Worm (Caenorhabditis elegans) whole organism, young adult: ENCODE data around the gene frl-1.

Experiments used
- C06A6.2 ChIP-seq: fragments of 200-800 bp; sonication (Bioruptor generic); conservative IDR thresholded peaks from 2 replicates; pipeline ENCODE4 v1.3.6; 2022; ENCODE audit warnings: missing genetic modification characterization, missing compliant biosample characterization
- F10E7.11 ChIP-seq: sonication (generic microtip); optimal IDR thresholded peaks from 2 replicates; lab custom pipeline; 2017; ENCODE audit warnings: mild to moderate bottlenecking, missing genetic modification characterization, moderate library complexity, missing compliant biosample characterization
- F22D6.2 ChIP-seq: sonication (generic microtip); optimal IDR thresholded peaks from 2 replicates; lab custom pipeline; 2016; ENCODE audit warnings: mild to moderate bottlenecking, missing genetic modification characterization, missing compliant biosample characterization
- F23B12.7 ChIP-seq: sonication (generic microtip); optimal IDR thresholded peaks from 2 replicates; lab custom pipeline; 2017; ENCODE audit warnings: missing genetic modification characterization, mild to moderate bottlenecking, missing compliant biosample characterization, antibody characterized with exemption, moderate library complexity; ENCODE audit not compliant: insufficient read depth
- F33H1.4 ChIP-seq: fragments of 200-800 bp; sonication (Bioruptor generic); IDR thresholded peaks from 2 replicates; pipeline ENCODE4 v1.3.6; 2022; ENCODE audit warnings: missing genetic modification reagents, missing genetic modification characterization, missing compliant biosample characterization
- F37B4.10 ChIP-seq: fragments of 200-800 bp; sonication (Bioruptor generic); IDR thresholded peaks from 2 replicates; pipeline ENCODE4 v1.3.6; 2022; ENCODE audit warnings: missing genetic modification characterization, missing compliant biosample characterization
- F57C9.4 ChIP-seq: sonication (generic microtip); optimal IDR thresholded peaks from 2 replicates; lab custom pipeline; 2017; ENCODE audit warnings: mild to moderate bottlenecking, missing genetic modification characterization, missing compliant biosample characterization
- Y53F4B.3 ChIP-seq: fragments of 200-800 bp; sonication (Bioruptor generic); IDR thresholded peaks from 2 replicates; pipeline ENCODE4 v1.3.6; 2022; ENCODE audit warnings: missing genetic modification reagents, missing genetic modification characterization, missing compliant biosample characterization
- Y53G8AR.9 ChIP-seq: fragments of 200-800 bp; sonication (Bioruptor generic); conservative IDR thresholded peaks from 2 replicates; pipeline ENCODE4 v1.3.6; 2022; ENCODE audit warnings: missing genetic modification reagents, missing genetic modification characterization, missing compliant biosample characterization
- Y67H2A.10 ChIP-seq: fragments of 200-800 bp; sonication (Bioruptor generic); conservative IDR thresholded peaks from 2 replicates; pipeline ENCODE4 v1.3.6; 2022; ENCODE audit warnings: missing genetic modification reagents, missing genetic modification characterization, missing compliant biosample characterization
- Y79H2A.3 ChIP-seq: fragments of 200-800 bp; sonication (Bioruptor generic); conservative IDR thresholded peaks from 2 replicates; pipeline ENCODE4 v1.3.6; 2022; ENCODE audit warnings: missing genetic modification reagents, missing genetic modification characterization, missing compliant biosample characterization
- akir-1 ChIP-seq: fragments of 200-800 bp; sonication (Bioruptor generic); optimal IDR thresholded peaks from 2 replicates; lab custom pipeline; 2018; ENCODE audit warnings: mild to moderate bottlenecking, missing genetic modification characterization, moderate library complexity, missing compliant biosample characterization
- attf-3 ChIP-seq: fragments of 200-800 bp; sonication (Bioruptor generic); conservative IDR thresholded peaks from 2 replicates; pipeline ENCODE4 v1.3.6; 2022; ENCODE audit warnings: missing genetic modification reagents, missing genetic modification characterization, missing compliant biosample characterization
- attf-6 ChIP-seq: fragments of 200-800 bp; sonication (Bioruptor generic); IDR thresholded peaks from 2 replicates; pipeline ENCODE4 v1.3.6; 2022; ENCODE audit warnings: missing genetic modification reagents, missing genetic modification characterization, missing compliant biosample characterization
- cebp-1 ChIP-seq, 2 experiments: fragments of 200-800 bp in 1 of 2; sonication (Bioruptor generic) in 1 of 2; sonication (generic microtip) in 1 of 2; IDR thresholded peaks in 1 of 2; optimal IDR thresholded peaks in 1 of 2; 2 replicates each; pipeline versions ENCODE4 v1.3.6 to Lab custom; 2017 to 2022; ENCODE audit warnings: missing compliant biosample characterization in 2 of 2, missing genetic modification characterization in 2 of 2, mild to moderate bottlenecking in 1 of 2, missing genetic modification reagents in 1 of 2, moderate library complexity in 1 of 2
- cebp-2 ChIP-seq: fragments of 200-800 bp; sonication (Bioruptor generic); IDR thresholded peaks from 2 replicates; pipeline ENCODE4 v1.3.6; 2022; ENCODE audit warnings: missing genetic modification characterization, missing compliant biosample characterization
- ceh-100 ChIP-seq: fragments of 200-800 bp; sonication (Bioruptor generic); IDR thresholded peaks from 2 replicates; pipeline ENCODE4 v1.3.6; 2022; ENCODE audit warnings: missing genetic modification reagents, missing genetic modification characterization, missing compliant biosample characterization
- ceh-40 ChIP-seq: fragments of 200-800 bp; sonication (Bioruptor generic); IDR thresholded peaks from 2 replicates; pipeline ENCODE4 v1.3.6; 2022; ENCODE audit warnings: missing genetic modification characterization, missing compliant biosample characterization
- ceh-58 ChIP-seq: fragments of 200-800 bp; sonication (Bioruptor generic); IDR thresholded peaks from 2 replicates; pipeline ENCODE4 v1.3.6; 2022; ENCODE audit warnings: missing genetic modification characterization, missing compliant biosample characterization
- ceh-91 ChIP-seq: fragments of 200-800 bp; sonication (Bioruptor generic); IDR thresholded peaks from 2 replicates; pipeline ENCODE4 v1.3.6; 2022; ENCODE audit warnings: missing genetic modification reagents, missing genetic modification characterization, missing compliant biosample characterization
- dpl-1 ChIP-seq: fragments of 150-350 bp; optimal IDR thresholded peaks from 2 replicates; lab custom pipeline; 2014; ENCODE audit warnings: missing biosample characterization, missing genetic modification reagents, missing genetic modification characterization
- ekl-4 ChIP-seq: fragments of 200-800 bp; sonication (Bioruptor generic); IDR thresholded peaks from 2 replicates; pipeline ENCODE4 v1.3.6; 2022; ENCODE audit warnings: missing genetic modification reagents, missing genetic modification characterization, missing compliant biosample characterization
- him-1 ChIP-seq: sonication (generic microtip); optimal IDR thresholded peaks from 2 replicates; lab custom pipeline; 2016; ENCODE audit warnings: missing genotype, missing genetic modification reagents, missing genetic modification characterization, missing compliant biosample characterization
- hlh-12 ChIP-seq: sonication (generic microtip); optimal IDR thresholded peaks from 2 replicates; lab custom pipeline; 2016; ENCODE audit warnings: missing genetic modification characterization, missing compliant biosample characterization
- hlh-26 ChIP-seq: fragments of 200-800 bp; sonication (Bioruptor generic); conservative IDR thresholded peaks from 2 replicates; pipeline ENCODE4 v1.3.6; 2022; ENCODE audit warnings: missing genetic modification reagents, missing genetic modification characterization, missing compliant biosample characterization
- hmg-20 ChIP-seq: fragments of 200-800 bp; sonication (Bioruptor generic); IDR thresholded peaks from 2 replicates; pipeline ENCODE4 v1.3.6; 2022; ENCODE audit warnings: missing genetic modification reagents, missing genetic modification characterization, missing compliant biosample characterization
- hsf-1 ChIP-seq: fragments of 200-800 bp; sonication (Bioruptor generic); IDR thresholded peaks from 2 replicates; pipeline ENCODE4 v1.3.6; 2022; ENCODE audit warnings: missing genetic modification reagents, missing genetic modification characterization, missing compliant biosample characterization
- let-526 ChIP-seq: fragments of 200-800 bp; sonication (Bioruptor generic); IDR thresholded peaks from 2 replicates; pipeline ENCODE4 v1.3.6; 2022; ENCODE audit warnings: missing genetic modification reagents, missing genetic modification characterization, missing compliant biosample characterization
- lin-26 ChIP-seq: fragments of 200-800 bp; sonication (Bioruptor generic); IDR thresholded peaks from 2 replicates; pipeline ENCODE4 v1.3.6; 2022; ENCODE audit warnings: missing genetic modification reagents, missing genetic modification characterization, missing compliant biosample characterization
- lin-35 ChIP-seq, 3 experiments: fragments of 150-350 bp in 2 of 3; sonication (generic microtip) in 1 of 3; optimal IDR thresholded peaks; 2 replicates each; lab custom pipeline; 2014 to 2018; ENCODE audit warnings: missing biosample characterization in 3 of 3, missing genetic modification characterization in 3 of 3, missing genetic modification reagents in 3 of 3
- lsl-1 ChIP-seq: fragments of 200-800 bp; sonication (Bioruptor generic); optimal IDR thresholded peaks from 2 replicates; lab custom pipeline; 2018; ENCODE audit warnings: mild to moderate bottlenecking, missing genetic modification characterization, moderate library complexity, missing compliant biosample characterization
- lsy-27 ChIP-seq: sonication (generic microtip); optimal IDR thresholded peaks from 2 replicates; lab custom pipeline; 2017; ENCODE audit warnings: missing genetic modification characterization, mild to moderate bottlenecking, missing compliant biosample characterization, antibody characterized with exemption, missing genotype, borderline replicate concordance; ENCODE audit not compliant: insufficient read depth
- madf-10 ChIP-seq: sonication (generic microtip); optimal IDR thresholded peaks from 2 replicates; lab custom pipeline; 2016; ENCODE audit warnings: mild to moderate bottlenecking, missing genetic modification characterization, missing compliant biosample characterization
- mcd-1 ChIP-seq: fragments of 200-800 bp; sonication (Bioruptor generic); IDR thresholded peaks from 2 replicates; pipeline ENCODE4 v1.3.6; 2022; ENCODE audit warnings: missing genetic modification reagents, missing genetic modification characterization, missing compliant biosample characterization
- nfya-1 ChIP-seq: sonication (generic microtip); optimal IDR thresholded peaks from 2 replicates; lab custom pipeline; 2017; ENCODE audit warnings: antibody characterized with exemption, missing compliant biosample characterization, missing genetic modification characterization, borderline replicate concordance; ENCODE audit not compliant: insufficient read depth
- nfyb-1 ChIP-seq: fragments of 200-800 bp; sonication (Bioruptor generic); IDR thresholded peaks from 2 replicates; pipeline ENCODE4 v1.3.6; 2022; ENCODE audit warnings: missing genetic modification reagents, missing genetic modification characterization, missing compliant biosample characterization
- nhr-179 ChIP-seq: sonication (generic microtip); optimal IDR thresholded peaks from 2 replicates; lab custom pipeline; 2016; ENCODE audit warnings: mild to moderate bottlenecking, missing genetic modification characterization, missing compliant biosample characterization
- nhr-27 ChIP-seq: fragments of 200-800 bp; sonication (Bioruptor generic); optimal IDR thresholded peaks from 2 replicates; lab custom pipeline; 2018; ENCODE audit warnings: mild to moderate bottlenecking, missing genetic modification characterization, moderate library complexity, missing compliant biosample characterization
- rec-8 ChIP-seq, 2 experiments: sonication (generic microtip); optimal IDR thresholded peaks; 2 replicates each; lab custom pipeline; 2016; ENCODE audit warnings: mild to moderate bottlenecking in 2 of 2, missing genetic modification characterization in 2 of 2, missing genetic modification reagents in 2 of 2, missing genotype in 2 of 2, missing biosample characterization in 1 of 2, missing compliant biosample characterization in 1 of 2, moderate library complexity in 1 of 2
- sdz-38 ChIP-seq: sonication (generic microtip); optimal IDR thresholded peaks from 2 replicates; lab custom pipeline; 2016; ENCODE audit warnings: missing genotype, missing genetic modification characterization, missing compliant biosample characterization
- snpc-1.1 ChIP-seq: sonication (generic microtip); optimal IDR thresholded peaks from 2 replicates; lab custom pipeline; 2017; ENCODE audit warnings: missing genetic modification characterization, mild to moderate bottlenecking, missing compliant biosample characterization, antibody characterized with exemption, moderate library complexity, missing genotype, missing genetic modification reagents; ENCODE audit not compliant: insufficient read depth
- snpc-3.4 ChIP-seq: sonication (generic microtip); optimal IDR thresholded peaks from 2 replicates; lab custom pipeline; 2017; ENCODE audit warnings: missing genetic modification characterization, mild to moderate bottlenecking, missing compliant biosample characterization, antibody characterized with exemption, moderate library complexity, missing genotype, missing genetic modification reagents
- tbp1 ChIP-seq: fragments of 200-800 bp; sonication (Bioruptor generic); optimal IDR thresholded peaks from 2 replicates; lab custom pipeline; 2018; ENCODE audit warnings: mild to moderate bottlenecking, missing genetic modification characterization, missing compliant biosample characterization
- tlf-1 ChIP-seq: fragments of 200-800 bp; sonication (Bioruptor generic); optimal IDR thresholded peaks from 2 replicates; lab custom pipeline; 2018; ENCODE audit warnings: mild to moderate bottlenecking, missing genetic modification characterization, missing compliant biosample characterization
- unc-130 ChIP-seq: sonication (generic microtip); optimal IDR thresholded peaks from 2 replicates; lab custom pipeline; 2016; ENCODE audit warnings: missing genetic modification reagents, missing genetic modification characterization, missing compliant biosample characterization
- unc-62 ChIP-seq: fragments of 150-350 bp; optimal IDR thresholded peaks from 2 replicates; lab custom pipeline; 2014; ENCODE audit warnings: missing biosample characterization, missing genetic modification reagents, missing genetic modification characterization
- zfh-2 ChIP-seq: fragments of 200-800 bp; sonication (Bioruptor generic); conservative IDR thresholded peaks from 2 replicates; pipeline ENCODE4 v1.3.6; 2022; ENCODE audit warnings: missing genetic modification reagents, missing genetic modification characterization, missing compliant biosample characterization

Gene frl-1

DNA sequence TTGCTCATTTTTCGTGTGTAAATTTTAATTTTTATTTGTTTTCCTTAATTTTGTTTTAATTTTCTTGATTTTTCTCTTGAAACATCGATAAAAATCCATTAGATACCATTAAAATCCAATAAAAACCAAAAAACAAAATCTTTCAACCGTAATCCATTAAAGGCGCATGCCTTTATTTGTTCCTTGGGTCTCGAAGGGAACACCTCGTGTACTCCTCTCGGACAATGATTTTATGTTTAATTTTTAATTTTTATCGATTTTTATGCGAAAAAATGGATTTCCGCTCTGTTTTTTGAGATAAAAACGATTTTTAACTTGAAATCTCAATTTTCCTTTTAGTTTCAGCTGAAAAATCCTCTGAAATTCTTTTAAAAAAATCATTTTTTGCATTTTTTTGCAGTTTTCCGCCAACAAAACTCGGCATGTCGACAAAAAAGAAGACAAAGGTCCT, 22.0 kb upstream of the frl-1 start, which contains the start of gene ppk-2:
Gene ppk-2 (plus strand): TSS at position 401 of the 451 bp plus-strand sequence.
- TF ChIP-seq cebp-2 (GFP tag; lab: Robert Waterston, UW) (no peak), let-526 (no peak), lsl-1 (GFP tag; lab: Kevin White, UChicago) (peak; percentile 65), dpl-1 (GFP tag; lab: Kevin White, UChicago) (peak; percentile 10), ceh-58 (no peak), hlh-12 (tag; lab: Kevin White, UChicago) (no peak), nfyb-1 (GFP tag; lab: Robert Waterston, UW) (no peak), F23B12.7 (tag; lab: Kevin White, UChicago) (no peak), hsf-1 (no peak), nfya-1 (no peak), madf-10 (tag; lab: Kevin White, UChicago) (no peak), Y79H2A.3 (no peak), Y53G8AR.9 (peak; percentile 30; the same call in 1 of the 2 replicates), tlf-1 (no peak), cebp-1 (GFP tag; IDR thresholded peaks at IDR 0.05; lab: Robert Waterston, UW) (no peak), cebp-1 (tag; optimal IDR thresholded peaks at IDR 0.05; lab: Kevin White, UChicago) (no peak), F33H1.4 (GFP tag; lab: Robert Waterston, UW) (peak; percentile 96), ekl-4 (GFP tag; lab: Robert Waterston, UW) (0 out of 2 replicates have a peak, but pooled peaks have one; percentile 14), F10E7.11 (tag; lab: Kevin White, UChicago) (no peak), nhr-179 (tag; lab: Kevin White, UChicago) (no peak), tbp1 (GFP tag; lab: Kevin White, UChicago) (peak; percentile 1), mcd-1 (peak; percentile 63; the same call in 1 of the 2 replicates), Y67H2A.10 (no peak), hmg-20 (GFP tag; lab: Robert Waterston, UW) (no peak), hlh-26 (GFP tag; lab: Robert Waterston, UW) (no peak), sdz-38 (tag; lab: Kevin White, UChicago) (no peak), snpc-1.1 (peak; percentile 16), zfh-2 (no peak), lin-26 (GFP tag; lab: Robert Waterston, UW) (no peak), Y53F4B.3 (no peak), attf-3 (no peak), F57C9.4 (tag; lab: Kevin White, UChicago) (no peak), rec-8 (tag; optimal IDR thresholded peaks at IDR 0.05; lab: Kevin White, UChicago) (no peak), ceh-40 (GFP tag; lab: Robert Waterston, UW) (no peak), attf-6 (no peak), nhr-27 (tag; lab: Kevin White, UChicago) (no peak), F37B4.10 (GFP tag; lab: Robert Waterston, UW) (no peak), lsy-27 (no peak), him-1 (tag; lab: Kevin White, UChicago) (no peak), C06A6.2 (no peak), F22D6.2 (tag; lab: Kevin White, UChicago) (no peak), unc-130 (GFP tag; lab: Kevin White, UChicago) (no peak), snpc-3.4 (peak; percentile 16), lin-35 (GFP tag; optimal IDR thresholded peaks at IDR 0.05; lab: Kevin White, UChicago) (no peak), unc-62 (GFP tag; lab: Kevin White, UChicago) (no peak), ceh-100 (GFP tag; lab: Robert Waterston, UW) (no peak), akir-1 (GFP tag; lab: Kevin White, UChicago) (no peak), ceh-91 (GFP tag; lab: Robert Waterston, UW) (peak; percentile 34; the same call in 1 of the 2 replicates)
